Fruit fly (Drosophila melanogaster): ENCODE measurements around the gene Svil.
A peak's percentile ranks its signal among the peaks of the same experiment; 100 is the strongest.

Gene Svil

dm6 chr3L:2489855-2490254, 112.4 kb downstream of the Svil start (continued):
- no peak for TF ChIP-seq CG6792 (GFP tag; optimal IDR thresholded peaks at IDR 0.05)

DNA sequence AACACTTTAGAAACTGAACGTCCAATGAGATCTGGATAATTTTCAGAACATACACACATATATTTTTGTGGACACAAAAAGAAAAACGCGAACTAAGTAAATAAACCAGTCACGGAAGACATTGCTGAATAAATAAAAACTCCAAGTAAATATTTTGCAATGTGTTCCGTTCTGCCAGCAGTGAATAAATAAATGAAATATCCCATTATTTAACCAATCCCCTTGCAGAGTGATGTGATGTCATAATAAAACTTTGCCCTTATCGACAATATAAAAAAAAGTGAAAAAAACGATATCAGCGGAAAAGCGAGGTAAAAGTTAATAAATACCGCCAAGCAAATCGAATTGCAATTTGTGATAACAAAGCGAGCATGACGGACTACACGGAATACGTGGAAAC, 113.3 kb downstream of the Svil start:
- peak; percentile 5 to 55 for TF ChIP-seq ss (GFP tag; optimal IDR thresholded peaks at IDR 0.05)
- TF ChIP-seq CG6854 (GFP tag; optimal IDR thresholded peaks at IDR 0.05), result peak; percentile 12
- TF ChIP-seq Hr4 (GFP tag; optimal IDR thresholded peaks at IDR 0.05), result no peak
- TF ChIP-seq CG11294 (GFP tag; IDR thresholded peaks at IDR 0.05), result no peak
- no peak for TF ChIP-seq Smox (GFP tag; optimal IDR thresholded peaks at IDR 0.05)
- no peak for TF ChIP-seq Sox14 (GFP tag; optimal IDR thresholded peaks at IDR 0.05)
- no peak for TF ChIP-seq dsx (GFP tag; optimal IDR thresholded peaks at IDR 0.05; ENCODE audit: poor library complexity, severe bottlenecking)
- peak; percentile 84 for TF ChIP-seq vri (GFP tag; optimal IDR thresholded peaks at IDR 0.05)
- TF ChIP-seq fd85E (GFP tag; optimal IDR thresholded peaks at IDR 0.05), result no peak
- TF ChIP-seq dac (GFP tag; optimal IDR thresholded peaks at IDR 0.05), result no peak
- TF ChIP-seq CG8319 (GFP tag; optimal IDR thresholded peaks at IDR 0.05), result no peak
- no peak for TF ChIP-seq lz (GFP tag; optimal IDR thresholded peaks at IDR 0.05)
- TF ChIP-seq Met (GFP tag; optimal IDR thresholded peaks at IDR 0.05), result no peak
- peak; percentile 43 for TF ChIP-seq CG9139 (GFP tag; optimal IDR thresholded peaks at IDR 0.05)
- TF ChIP-seq CG6163 (GFP tag; IDR thresholded peaks at IDR 0.05), result no peak
- no peak for TF ChIP-seq Blimp-1 (GFP tag; optimal IDR thresholded peaks at IDR 0.05)
- TF ChIP-seq CG34406 (GFP tag; optimal IDR thresholded peaks at IDR 0.05), result no peak
- TF ChIP-seq acj6 (GFP tag; optimal IDR thresholded peaks at IDR 0.05), result no peak
- no peak for TF ChIP-seq CG6276 (GFP tag; optimal IDR thresholded peaks at IDR 0.05)
- TF ChIP-seq CG32006 (GFP tag; optimal IDR thresholded peaks at IDR 0.05), result no peak
- no peak for TF ChIP-seq achi (GFP tag; optimal IDR thresholded peaks at IDR 0.05)
- no peak for TF ChIP-seq eg (GFP tag; IDR thresholded peaks at IDR 0.05)
- no peak for TF ChIP-seq CG16779 (tag; optimal IDR thresholded peaks at IDR 0.05)
- no peak for TF ChIP-seq net (GFP tag; optimal IDR thresholded peaks at IDR 0.05)
- TF ChIP-seq Eip78C (GFP tag), result peak; percentile 62
- TF ChIP-seq Sox15 (GFP tag; optimal IDR thresholded peaks at IDR 0.05), result no peak
- no peak for TF ChIP-seq spab (GFP tag; optimal IDR thresholded peaks at IDR 0.05)
- peak; percentile 6 for TF ChIP-seq fkh (GFP tag; optimal IDR thresholded peaks at IDR 0.05)
- TF ChIP-seq fd59A (GFP tag; optimal IDR thresholded peaks at IDR 0.05), result no peak
- TF ChIP-seq CG6808 (GFP tag; optimal IDR thresholded peaks at IDR 0.05), result peak; percentile 50
- no peak for TF ChIP-seq Gug (GFP tag; IDR thresholded peaks at IDR 0.05)

DNA sequence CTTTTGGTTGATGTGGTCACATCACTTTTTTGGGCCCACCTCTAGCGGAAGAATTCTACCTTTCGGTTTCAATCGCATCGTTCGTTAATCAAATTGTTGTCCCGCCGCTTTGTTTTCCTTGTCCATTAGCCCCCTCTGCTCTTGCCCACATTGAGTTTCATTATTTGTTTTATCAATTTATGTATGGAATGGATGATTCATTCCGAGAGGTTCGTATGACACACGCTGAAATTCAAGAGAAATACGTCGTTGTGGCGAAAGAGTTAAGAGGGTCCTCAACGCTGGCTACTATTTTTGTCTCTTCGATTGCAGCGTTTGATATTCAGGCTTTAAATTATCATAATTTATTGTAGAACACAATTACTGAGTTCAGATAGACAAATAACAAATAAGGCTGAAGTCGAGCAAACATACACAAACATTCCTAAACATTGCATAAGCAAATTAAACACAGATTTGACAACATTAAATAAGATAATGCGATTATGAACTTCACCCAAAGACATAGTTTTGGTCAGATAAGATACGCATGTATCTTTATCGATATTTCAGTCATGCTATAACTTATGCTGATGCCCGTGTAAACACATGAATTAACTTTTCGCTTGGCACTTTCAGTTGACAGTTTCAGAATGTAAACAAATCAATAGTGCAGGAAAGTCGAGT, 116.2 kb downstream of the Svil start:
- no peak for TF ChIP-seq CG8319 (GFP tag; optimal IDR thresholded peaks at IDR 0.05)
- peak; percentile 12 for TF ChIP-seq Eip93F (GFP tag; optimal IDR thresholded peaks at IDR 0.05)
- TF ChIP-seq fkh (GFP tag; optimal IDR thresholded peaks at IDR 0.05), result peak; percentile 76
- no peak for TF ChIP-seq dac (GFP tag; optimal IDR thresholded peaks at IDR 0.05)
- TF ChIP-seq vri (GFP tag; optimal IDR thresholded peaks at IDR 0.05), result peak; percentile 38
- peak; percentile 42 for TF ChIP-seq Sox14 (GFP tag; optimal IDR thresholded peaks at IDR 0.05)
- TF ChIP-seq CG7368 (GFP tag; optimal IDR thresholded peaks at IDR 0.05), result no peak
- TF ChIP-seq Met (GFP tag; optimal IDR thresholded peaks at IDR 0.05), result no peak
- TF ChIP-seq Blimp-1 (GFP tag; optimal IDR thresholded peaks at IDR 0.05), result peak; percentile 19
- no peak for TF ChIP-seq CG3919 (GFP tag; optimal IDR thresholded peaks at IDR 0.05)

DNA sequence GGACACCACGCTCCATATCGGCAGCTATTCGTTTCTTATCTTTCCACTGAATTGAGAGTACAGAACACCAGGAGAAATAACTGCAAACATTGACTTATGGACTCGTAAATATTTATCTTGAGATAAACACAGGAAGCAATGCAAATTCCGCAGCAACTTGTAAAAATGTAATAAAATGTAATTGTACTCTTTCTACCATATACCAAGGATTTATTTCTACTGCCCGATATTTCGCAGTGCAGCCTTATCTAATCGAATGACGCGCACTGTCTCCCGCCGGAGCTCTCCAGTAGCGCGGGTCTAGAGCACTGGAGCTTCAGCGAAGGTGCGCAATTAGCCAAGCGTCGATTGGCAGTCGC, 116.7 kb downstream of the Svil start:
- TF ChIP-seq CG11902 (GFP tag; optimal IDR thresholded peaks at IDR 0.05) (peak; percentile 82), CG16779 (tag; optimal IDR thresholded peaks at IDR 0.05) (peak; percentile 89), Hr39 (GFP tag; optimal IDR thresholded peaks at IDR 0.05) (peak; percentile 87), CG6276 (GFP tag; optimal IDR thresholded peaks at IDR 0.05) (peak; percentile 81), CG11294 (GFP tag; IDR thresholded peaks at IDR 0.05) (peak; percentile 82), esn (GFP tag; optimal IDR thresholded peaks at IDR 0.05) (peak; percentile 93), CG6808 (GFP tag; optimal IDR thresholded peaks at IDR 0.05) (peak; percentile 87), Ets21C (GFP tag; optimal IDR thresholded peaks at IDR 0.05) (peak; percentile 79), eg (GFP tag; IDR thresholded peaks at IDR 0.05) (peak; percentile 90), Ets96B (tag; optimal IDR thresholded peaks at IDR 0.05) (peak; percentile 88), pdm3 (GFP tag; optimal IDR thresholded peaks at IDR 0.05) (peak; percentile 84), fkh (GFP tag; optimal IDR thresholded peaks at IDR 0.05) (peak; percentile 67), CG10631 (GFP tag; optimal IDR thresholded peaks at IDR 0.05) (peak; percentile 77), CG31627 (GFP tag; optimal IDR thresholded peaks at IDR 0.05) (peak; percentile 86), Eip93F (GFP tag; optimal IDR thresholded peaks at IDR 0.05) (peak; percentile 89), spab (GFP tag; optimal IDR thresholded peaks at IDR 0.05) (peak; percentile 82), topi (GFP tag; optimal IDR thresholded peaks at IDR 0.05) (peak; percentile 95), CG6854 (GFP tag; optimal IDR thresholded peaks at IDR 0.05) (peak; percentile 92), Eip78C (GFP tag) (peak; percentile 98), fd59A (GFP tag; optimal IDR thresholded peaks at IDR 0.05) (peak; percentile 40), Sox15 (GFP tag; optimal IDR thresholded peaks at IDR 0.05) (peak; percentile 78), Met (GFP tag; optimal IDR thresholded peaks at IDR 0.05) (peak; percentile 89), CG32006 (GFP tag; optimal IDR thresholded peaks at IDR 0.05) (peak; percentile 77)
